Worm (Caenorhabditis elegans): Measurements from ENCODE around the gene C45G9.6.
"Not testable (repeated sequence)": the region's sequence is repeated elsewhere in the genome, so short reads cannot be mapped to it uniquely, and the experiment has no call there.

C45G9.6 gene

DNA sequence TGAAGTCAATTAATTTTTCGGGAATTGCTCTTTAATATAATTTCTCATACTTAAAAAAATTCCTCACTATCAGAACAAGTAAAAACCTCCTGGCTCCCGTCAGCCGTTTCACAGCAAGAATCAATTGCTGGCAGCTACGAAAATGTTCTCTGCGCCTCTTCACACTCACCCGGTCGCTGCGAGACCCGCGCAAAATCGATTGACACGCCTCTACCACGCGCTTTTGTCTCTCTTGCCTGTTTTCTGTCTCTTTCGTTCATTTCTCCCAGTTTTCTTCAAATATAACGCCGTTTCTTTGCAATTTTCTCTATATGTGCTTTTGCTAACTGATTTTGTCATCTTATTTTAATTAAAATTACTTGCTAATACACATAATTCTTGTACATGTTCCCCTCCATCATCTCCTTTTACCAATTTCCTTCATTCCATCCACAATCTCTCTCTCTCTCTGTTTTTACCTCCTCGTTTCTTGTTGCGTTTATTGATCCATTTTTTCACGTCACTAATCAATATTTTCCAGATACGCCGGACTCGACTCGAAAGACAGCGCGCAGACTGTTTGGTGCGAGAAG, 11.8 kb upstream of the C45G9.6 start, which contains the start of gene pcf-11 (continued):
- TF ChIP-seq sma-3 (GFP tag; optimal IDR thresholded peaks at IDR 0.05) = peak; percentile 42
- peak; percentile 47 for TF ChIP-seq blmp-1 (tag; optimal IDR thresholded peaks at IDR 0.05; ENCODE audit: insufficient read depth)
- no peak for TF ChIP-seq elt-3 (tag; optimal IDR thresholded peaks at IDR 0.05)
- TF ChIP-seq ztf-4 (tag; optimal IDR thresholded peaks at IDR 0.05) = no peak
- TF ChIP-seq mdl-1 (tag; optimal IDR thresholded peaks at IDR 0.05) = peak; percentile 66 to 77
- peak; percentile 31 for TF ChIP-seq mab-5 (tag; optimal IDR thresholded peaks at IDR 0.05)
- TF ChIP-seq gmeb-1 (tag; optimal IDR thresholded peaks at IDR 0.05) = peak; percentile 50

DNA sequence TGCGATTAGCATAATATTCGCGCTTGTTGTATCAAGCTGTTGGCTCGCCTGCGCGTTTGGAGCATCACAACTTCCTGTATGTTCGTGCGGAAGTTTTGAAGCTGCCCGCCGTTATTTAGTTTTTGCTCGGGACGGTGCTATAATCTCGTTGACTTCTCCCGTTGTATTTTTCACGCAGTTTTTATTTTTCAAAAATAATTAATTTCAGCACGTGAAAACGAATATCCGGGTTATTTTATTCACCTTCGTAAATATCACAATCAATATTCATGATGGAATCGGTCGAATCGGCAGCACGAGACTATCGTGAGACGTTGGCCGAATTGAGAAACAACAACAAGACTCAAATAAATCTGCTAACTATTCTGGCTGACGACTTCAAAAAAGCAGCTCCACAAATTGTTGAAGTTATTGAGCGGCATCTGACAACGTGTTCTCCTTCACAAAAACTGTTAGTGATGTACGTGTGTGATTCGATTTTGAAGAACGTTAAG, 11.1 kb upstream of the C45G9.6 start:
- TF ChIP-seq nhr-23 (tag; optimal IDR thresholded peaks at IDR 0.05) (no peak), Y55F3AM.14 (GFP tag; optimal IDR thresholded peaks at IDR 0.05) (peak; percentile 7), R02D3.7 (tag; optimal IDR thresholded peaks at IDR 0.05) (no peak), nhr-21 (tag; optimal IDR thresholded peaks at IDR 0.05) (peak; percentile 2), ztf-1 (GFP tag; conservative IDR thresholded peaks at IDR 0.05) (peak; percentile 93), gmeb-1 (tag; optimal IDR thresholded peaks at IDR 0.05) (peak; percentile 28), ztf-4 (tag; optimal IDR thresholded peaks at IDR 0.05) (peak; percentile 79), lin-13 (GFP tag; optimal IDR thresholded peaks at IDR 0.05) (peak; percentile 19), fos-1 (tag; optimal IDR thresholded peaks at IDR 0.05) (no peak), nhr-25 (tag; optimal IDR thresholded peaks at IDR 0.05) (no peak), crh-2 (tag; optimal IDR thresholded peaks at IDR 0.05) (peak; percentile 26), sma-3 (GFP tag; optimal IDR thresholded peaks at IDR 0.05) (peak; percentile 44), lsy-2 (tag; optimal IDR thresholded peaks at IDR 0.05) (peak in 1 of 2 experiments; percentile 60), F13H6.1 (tag; optimal IDR thresholded peaks at IDR 0.05) (peak; percentile 7), ama-1 (optimal IDR thresholded peaks at IDR 0.05) (peak; percentile 83), C34F6.9 (tag; optimal IDR thresholded peaks at IDR 0.05) (peak; percentile 25), sem-4 (tag; optimal IDR thresholded peaks at IDR 0.05) (peak; percentile 47), nhr-12 (tag; optimal IDR thresholded peaks at IDR 0.05) (no peak)

DNA sequence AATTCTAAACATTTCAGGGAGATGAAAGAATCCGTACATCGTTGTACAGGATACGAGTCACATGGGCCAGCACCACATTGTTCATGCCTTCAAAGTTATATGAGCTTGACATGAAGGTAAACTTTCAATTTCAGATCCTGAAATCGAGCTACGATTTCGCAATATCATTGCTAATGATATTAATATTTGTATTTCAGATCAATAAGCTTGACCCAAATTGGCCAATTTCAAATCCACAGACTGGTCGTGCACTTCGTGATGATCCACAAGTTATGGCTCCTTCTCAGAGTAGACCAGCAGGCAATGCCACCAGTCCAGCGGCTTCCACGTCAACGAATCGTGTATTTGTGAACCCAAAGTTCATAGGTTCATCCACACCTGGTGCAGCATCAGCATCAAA, 9.9 kb upstream of the C45G9.6 start:
- TF ChIP-seq ZK546.5 (tag; optimal IDR thresholded peaks at IDR 0.05) = no peak
- TF ChIP-seq peb-1 (tag; optimal IDR thresholded peaks at IDR 0.05) = no peak
- no peak for TF ChIP-seq nhr-12 (tag; optimal IDR thresholded peaks at IDR 0.05)
- TF ChIP-seq lsy-2 (tag; optimal IDR thresholded peaks at IDR 0.05) = no peak
- TF ChIP-seq egl-27 (tag; optimal IDR thresholded peaks at IDR 0.05) = no peak
- TF ChIP-seq blmp-1 (tag; optimal IDR thresholded peaks at IDR 0.05; ENCODE audit: insufficient read depth) = no peak
- no peak for TF ChIP-seq snpc-4 (tag; optimal IDR thresholded peaks at IDR 0.05)
- no peak for TF ChIP-seq zag-1 (tag; optimal IDR thresholded peaks at IDR 0.05)
- no peak for TF ChIP-seq elt-3 (tag; optimal IDR thresholded peaks at IDR 0.05)
- no peak for TF ChIP-seq fos-1 (tag; optimal IDR thresholded peaks at IDR 0.05)
- no peak for TF ChIP-seq ceh-82 (tag; optimal IDR thresholded peaks at IDR 0.05)
- TF ChIP-seq lin-11 (tag; optimal IDR thresholded peaks at IDR 0.05) = no peak
- TF ChIP-seq unc-39 (tag; optimal IDR thresholded peaks at IDR 0.05) = no peak

DNA sequence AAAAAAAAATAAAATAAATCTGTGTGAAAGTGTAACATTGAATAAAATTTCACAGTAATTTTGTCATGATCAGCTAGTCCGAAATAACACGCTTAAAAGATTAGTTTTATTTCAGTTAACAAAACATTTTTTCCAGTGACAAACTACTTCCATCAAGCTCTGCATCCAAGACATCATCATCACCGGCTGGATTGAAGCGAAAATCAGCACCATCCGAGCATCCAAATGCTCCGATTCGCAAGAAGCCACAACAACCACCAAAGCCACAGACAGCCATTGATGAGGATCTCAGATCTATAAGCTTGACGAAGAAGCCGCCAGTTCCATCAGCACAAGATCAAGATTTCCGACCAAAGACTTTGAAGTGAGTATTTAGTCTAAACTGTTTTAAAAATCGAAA, 9.0 kb upstream of the C45G9.6 start:
- TF ChIP-seq blmp-1 (tag; optimal IDR thresholded peaks at IDR 0.05; ENCODE audit: insufficient read depth) = no peak
- no peak for TF ChIP-seq egl-27 (tag; optimal IDR thresholded peaks at IDR 0.05)
- TF ChIP-seq alr-1 (tag; optimal IDR thresholded peaks at IDR 0.05) = no peak
- TF ChIP-seq fos-1 (tag; optimal IDR thresholded peaks at IDR 0.05) = no peak
- TF ChIP-seq nhr-25 (tag; optimal IDR thresholded peaks at IDR 0.05) = peak; percentile 14
- TF ChIP-seq skn-1 (tag; optimal IDR thresholded peaks at IDR 0.05) = no peak

DNA sequence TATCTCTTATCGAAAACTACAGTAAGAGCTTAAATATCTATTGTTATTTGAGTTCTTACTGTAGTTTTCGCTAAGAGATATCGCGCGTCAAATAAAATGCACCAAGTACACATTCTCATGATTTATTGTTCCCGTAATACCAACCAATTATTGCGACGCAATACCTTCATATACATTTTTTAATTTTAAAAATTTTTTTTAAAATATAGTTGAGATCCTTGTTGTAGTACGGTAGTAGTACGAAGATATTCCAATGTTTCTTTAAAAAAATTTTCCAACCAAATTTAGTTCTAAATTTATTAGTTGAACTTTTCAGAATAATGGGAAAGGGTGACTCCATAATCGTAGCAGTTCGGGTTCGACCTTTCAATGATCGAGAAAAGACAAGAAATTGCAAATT, 5.6 kb upstream of the C45G9.6 start, which contains the start of gene klp-6:
TSS of gene klp-6 (plus strand) at position 301 of the 400 bp plus-strand sequence.
- no peak for TF ChIP-seq zag-1 (tag; optimal IDR thresholded peaks at IDR 0.05)
- no peak for TF ChIP-seq ZK546.5 (tag; optimal IDR thresholded peaks at IDR 0.05)

DNA sequence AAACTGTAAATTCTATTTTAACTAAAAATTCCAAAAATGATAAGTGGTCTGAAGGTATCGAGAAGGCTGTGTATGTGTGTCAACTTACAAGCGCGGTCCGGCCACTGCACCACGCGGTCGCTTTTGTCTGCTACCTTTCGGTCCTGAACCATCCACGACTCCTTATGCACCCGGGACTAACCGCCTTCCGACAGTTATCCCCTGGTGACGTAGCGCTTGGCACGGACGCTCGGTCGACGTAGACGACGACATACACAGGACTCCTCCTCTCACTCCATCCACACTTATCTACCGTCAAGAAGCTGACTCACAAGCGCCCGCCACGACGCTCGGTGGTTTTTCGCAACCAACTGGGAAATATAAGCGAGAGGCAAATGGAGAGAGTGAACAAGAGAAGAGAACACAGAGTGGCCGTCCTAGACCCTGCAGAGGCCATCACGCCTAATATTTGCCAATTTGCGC, 4.9 kb upstream of the C45G9.6 start:
- TF ChIP-seq crh-2 (tag; optimal IDR thresholded peaks at IDR 0.05) (peak; percentile 77), unc-55 (GFP tag; optimal IDR thresholded peaks at IDR 0.05) (peak; percentile 45), egl-27 (tag; optimal IDR thresholded peaks at IDR 0.05) (peak; percentile 24), lin-13 (GFP tag; optimal IDR thresholded peaks at IDR 0.05) (peak; percentile 76), sem-4 (tag; optimal IDR thresholded peaks at IDR 0.05) (peak; percentile 47), nhr-25 (tag; optimal IDR thresholded peaks at IDR 0.05) (peak; percentile 50), sma-3 (GFP tag; optimal IDR thresholded peaks at IDR 0.05) (peak; percentile 75), lin-11 (tag; optimal IDR thresholded peaks at IDR 0.05) (peak; percentile 49), fos-1 (tag; optimal IDR thresholded peaks at IDR 0.05) (peak; percentile 88), gmeb-1 (tag; optimal IDR thresholded peaks at IDR 0.05) (peak; percentile 47), C34F6.9 (tag; optimal IDR thresholded peaks at IDR 0.05) (peak; percentile 30), mdl-1 (tag; optimal IDR thresholded peaks at IDR 0.05) (peak in 1 of 2 experiments; percentile 43), Y55F3AM.14 (GFP tag; optimal IDR thresholded peaks at IDR 0.05) (peak; percentile 70), F13H6.1 (tag; optimal IDR thresholded peaks at IDR 0.05) (peak; percentile 89), nhr-21 (tag; optimal IDR thresholded peaks at IDR 0.05) (peak; percentile 77), lsy-2 (tag; optimal IDR thresholded peaks at IDR 0.05) (peak; percentile 66 to 72), snpc-4 (tag; optimal IDR thresholded peaks at IDR 0.05) (peak; percentile 27), sma-9 (GFP tag; optimal IDR thresholded peaks at IDR 0.05) (peak; percentile 50), ztf-4 (tag; optimal IDR thresholded peaks at IDR 0.05) (peak; percentile 28), mab-5 (tag; optimal IDR thresholded peaks at IDR 0.05) (peak; percentile 7), nhr-129 (tag; optimal IDR thresholded peaks at IDR 0.05) (peak; percentile 49)
- TF ChIP-seq sma-9 (tag; optimal IDR thresholded peaks at IDR 0.05) = not testable (repeated sequence)
